Fruit fly (Drosophila melanogaster): ENCODE data around the gene CG42591.

- TF ChIP-seq CG8478 (optimal IDR thresholded peaks at IDR 0.05) = no peak
- TF ChIP-seq usp (GFP tag; optimal IDR thresholded peaks at IDR 0.05) = no peak
- TF ChIP-seq psq (optimal IDR thresholded peaks at IDR 0.05) = no peak
Measured at dm6 chr3L:8027666-8028314, 42.0 kb downstream of the CG42591 start.
